Fruit fly (Drosophila melanogaster) S2 (cell line): ENCODE measurements around the gene h-cup.

Experiments used
- CG8478 ChIP-seq: fragments of >200 bp; optimal IDR thresholded peaks from 2 replicates; lab custom pipeline; 2018
- CTCF ChIP-seq, 2 experiments: fragments of >200 bp; optimal IDR thresholded peaks; 2 replicates each; lab custom pipeline; 2018

dm6 chr3R:15379071-15379470, 3.7 kb downstream of the h-cup start:
- TF ChIP-seq CG8478 (lab: Kevin White, UChicago) (no peak), CTCF (optimal IDR thresholded peaks at IDR 0.05; lab: Kevin White, UChicago) (peak in 1 of 2 experiments; percentile 6)
